Fruit fly (Drosophila melanogaster): ENCODE data around the gene CG43394.

CG43394 gene

dm6 chr2L:8156682-8157081, 11.1 kb downstream of the CG43394 start (continued):
- TF ChIP-seq CG6689 (GFP tag; IDR thresholded peaks at IDR 0.05) = peak; percentile 69; the same call in 1 of the 2 replicates
- TF ChIP-seq gsb-n (tag; optimal IDR thresholded peaks at IDR 0.05) = no peak
- peak; percentile 56 for TF ChIP-seq tap (tag; optimal IDR thresholded peaks at IDR 0.05)
- TF ChIP-seq MBD-R2 (GFP tag; IDR thresholded peaks at IDR 0.05) = peak; percentile 90
- peak; percentile 66 for TF ChIP-seq CG8944 (GFP tag; optimal IDR thresholded peaks at IDR 0.05)
- peak; percentile 42 for TF ChIP-seq Vsx1 (GFP tag; optimal IDR thresholded peaks at IDR 0.05)
- TF ChIP-seq bbx (GFP tag; IDR thresholded peaks at IDR 0.05; ENCODE audit: partially characterized antibody) = no peak
- peak; percentile 39 for TF ChIP-seq tio (GFP tag; optimal IDR thresholded peaks at IDR 0.05)
- peak; percentile 0 for TF ChIP-seq CTCF (GFP tag; optimal IDR thresholded peaks at IDR 0.05)
- peak; percentile 3; the same call in 1 of the 2 replicates for TF ChIP-seq Ravus (GFP tag; IDR thresholded peaks at IDR 0.05)
- TF ChIP-seq CG31388 (GFP tag; optimal IDR thresholded peaks at IDR 0.05) = peak; percentile 8
- peak; percentile 87 for TF ChIP-seq CG13624 (GFP tag; optimal IDR thresholded peaks at IDR 0.05)
- TF ChIP-seq corto (GFP tag; optimal IDR thresholded peaks at IDR 0.05) = peak; percentile 46
- TF ChIP-seq ci (GFP tag; IDR thresholded peaks at IDR 0.05) = peak; percentile 80; the same call in 2 of the 3 replicates
- TF ChIP-seq fd102C (GFP tag; optimal IDR thresholded peaks at IDR 0.05) = peak; percentile 3
- TF ChIP-seq NFAT (GFP tag; IDR thresholded peaks at IDR 0.05) = peak; percentile 38
- TF ChIP-seq rib (GFP tag; IDR thresholded peaks at IDR 0.05) = no peak
- TF ChIP-seq row (GFP tag; IDR thresholded peaks at IDR 0.05) = peak; percentile 87
- peak; percentile 57 for TF ChIP-seq Adf1 (GFP tag; IDR thresholded peaks at IDR 0.05)
- TF ChIP-seq CG15011 (GFP tag; optimal IDR thresholded peaks at IDR 0.05) = peak; percentile 16
- TF ChIP-seq vvl (GFP tag; IDR thresholded peaks at IDR 0.05) = peak; percentile 89
- peak; percentile 22 for TF ChIP-seq sqz (GFP tag; optimal IDR thresholded peaks at IDR 0.05)
- TF ChIP-seq Jarid2 (GFP tag; optimal IDR thresholded peaks at IDR 0.05) = peak; percentile 6
- TF ChIP-seq Usf (GFP tag; optimal IDR thresholded peaks at IDR 0.05) = no peak
- peak; percentile 64 for TF ChIP-seq Ptx1 (GFP tag; IDR thresholded peaks at IDR 0.05)
- peak; percentile 92 to 99 for TF ChIP-seq crp (GFP tag; optimal IDR thresholded peaks at IDR 0.05)
- peak; percentile 59 for TF ChIP-seq fd96Cb (tag; optimal IDR thresholded peaks at IDR 0.05)
- TF ChIP-seq CG13775 (GFP tag; optimal IDR thresholded peaks at IDR 0.05) = peak; percentile 73
- TF ChIP-seq oc (tag; optimal IDR thresholded peaks at IDR 0.05) = no peak
- TF ChIP-seq esg (GFP tag; conservative IDR thresholded peaks at IDR 0.05) = peak; percentile 72
- peak; percentile 79 for TF ChIP-seq Hsf (GFP tag; optimal IDR thresholded peaks at IDR 0.05)
- TF ChIP-seq CG10543 (GFP tag; optimal IDR thresholded peaks at IDR 0.05) = peak; percentile 23
- peak; percentile 69 for TF ChIP-seq CG3847 (GFP tag; IDR thresholded peaks at IDR 0.05)
- peak; percentile 68 for TF ChIP-seq CG13296 (GFP tag; optimal IDR thresholded peaks at IDR 0.05)
- no peak for TF ChIP-seq CG6765 (GFP tag; optimal IDR thresholded peaks at IDR 0.05)
- peak; percentile 80 for TF ChIP-seq CG4617 (GFP tag; optimal IDR thresholded peaks at IDR 0.05; ENCODE audit: borderline replicate concordance)
- no peak for TF ChIP-seq jigr1 (GFP tag; IDR thresholded peaks at IDR 0.05)
- TF ChIP-seq CG5245 (GFP tag; optimal IDR thresholded peaks at IDR 0.05) = peak; percentile 45
- peak; percentile 39 for TF ChIP-seq run (tag; optimal IDR thresholded peaks at IDR 0.05)
- TF ChIP-seq gce (GFP tag; IDR thresholded peaks at IDR 0.05) = no peak
- no peak for TF ChIP-seq zen2 (GFP tag; IDR thresholded peaks at IDR 0.05; ENCODE audit: partially characterized antibody)
- TF ChIP-seq pzg (GFP tag; optimal IDR thresholded peaks at IDR 0.05) = peak; percentile 76
- TF ChIP-seq Max (GFP tag; optimal IDR thresholded peaks at IDR 0.05) = peak; percentile 74
- TF ChIP-seq CG14667 (GFP tag; IDR thresholded peaks at IDR 0.05) = peak; percentile 58
- peak; percentile 41; the same call in 2 of the 3 replicates for TF ChIP-seq croc (GFP tag; conservative IDR thresholded peaks at IDR 0.05)
- TF ChIP-seq odd (GFP tag; optimal IDR thresholded peaks at IDR 0.05) = peak; percentile 30
- TF ChIP-seq z (GFP tag; IDR thresholded peaks at IDR 0.05) = no peak
- peak; percentile 70 for TF ChIP-seq Drgx (GFP tag; IDR thresholded peaks at IDR 0.05)
- peak; percentile 99 for TF ChIP-seq ewg (GFP tag; optimal IDR thresholded peaks at IDR 0.05)
- peak; percentile 60 for TF ChIP-seq lbe (GFP tag; optimal IDR thresholded peaks at IDR 0.05)
- TF ChIP-seq CG7745 (tag; optimal IDR thresholded peaks at IDR 0.05) = no peak

All from whole organism, embryonic.